Fruit fly (Drosophila melanogaster) whole organism, embryonic: ENCODE data around the gene CG6733.

Source experiments
- C15 ChIP-seq: fragments of 200-800 bp; sonication (Bioruptor generic); IDR thresholded peaks from 3 replicates; pipeline ENCODE4 v1.3.6; 2022; ENCODE audit warnings: missing biosample characterization, missing genetic modification characterization
- CG10147 ChIP-seq: fragments of 200-800 bp; sonication (Bioruptor generic); optimal IDR thresholded peaks from 2 replicates; lab custom pipeline; 2019; ENCODE audit warnings: missing biosample characterization, mild to moderate bottlenecking, missing genetic modification characterization, moderate library complexity
- CG10321 ChIP-seq: fragments of 200-800 bp; sonication (Bioruptor generic); IDR thresholded peaks from 2 replicates; pipeline ENCODE4 v1.3.6; 2022; ENCODE audit warnings: missing biosample characterization, missing genetic modification characterization
- CG13424 ChIP-seq: fragments of 200-800 bp; sonication (Bioruptor generic); optimal IDR thresholded peaks from 2 replicates; lab custom pipeline; 2019; ENCODE audit warnings: missing biosample characterization, mild to moderate bottlenecking, missing genetic modification characterization, moderate library complexity
- CG1529 ChIP-seq: fragments of 200-800 bp; sonication (Bioruptor generic); optimal IDR thresholded peaks from 3 replicates; lab custom pipeline; 2018; ENCODE audit warnings: missing biosample characterization, missing genetic modification characterization
- CG17912 ChIP-seq: fragments of 200-800 bp; sonication (Bioruptor generic); optimal IDR thresholded peaks from 2 replicates; lab custom pipeline; 2018; ENCODE audit warnings: missing biosample characterization, mild to moderate bottlenecking, missing genetic modification characterization
- CG18262 ChIP-seq: fragments of 200-800 bp; optimal IDR thresholded peaks from 3 replicates; lab custom pipeline; 2019; ENCODE audit warnings: missing biosample characterization, mild to moderate bottlenecking, missing genetic modification characterization, moderate library complexity
- CG30020 ChIP-seq: fragments of 200-800 bp; optimal IDR thresholded peaks from 2 replicates; lab custom pipeline; 2019; ENCODE audit warnings: missing biosample characterization, mild to moderate bottlenecking, missing genetic modification characterization, moderate library complexity
- CG31441 ChIP-seq: fragments of 200-800 bp; sonication (Bioruptor generic); IDR thresholded peaks from 2 replicates; pipeline ENCODE4 v1.3.6; 2022; ENCODE audit warnings: missing biosample characterization, missing genetic modification characterization
- CG33213 ChIP-seq: fragments of 200-800 bp; sonication (Bioruptor generic); optimal IDR thresholded peaks from 3 replicates; lab custom pipeline; 2016; ENCODE audit warnings: missing biosample characterization, missing genetic modification characterization
- CG34376 ChIP-seq: fragments of 200-800 bp; sonication (Bioruptor generic); optimal IDR thresholded peaks from 2 replicates; lab custom pipeline; 2018; ENCODE audit warnings: missing biosample characterization, mild to moderate bottlenecking, missing genetic modification characterization
- CG6689 ChIP-seq: fragments of 200-800 bp; sonication (Bioruptor generic); IDR thresholded peaks from 2 replicates; pipeline ENCODE4 v1.3.6; 2022; ENCODE audit warnings: missing biosample characterization, missing genetic modification characterization
- CG7745 ChIP-seq: fragments of 200-800 bp; sonication (Bioruptor generic); optimal IDR thresholded peaks from 2 replicates; lab custom pipeline; 2018; ENCODE audit warnings: missing biosample characterization, mild to moderate bottlenecking, missing genetic modification characterization, moderate library complexity
- CG7786 ChIP-seq: fragments of 200-800 bp; sonication (Bioruptor generic); optimal IDR thresholded peaks from 2 replicates; lab custom pipeline; 2016; ENCODE audit warnings: missing biosample characterization, missing genetic modification characterization
- CG8281 ChIP-seq: fragments of 200-800 bp; sonication (Bioruptor generic); optimal IDR thresholded peaks from 2 replicates; lab custom pipeline; 2018; ENCODE audit warnings: missing biosample characterization, mild to moderate bottlenecking, missing genetic modification characterization, moderate library complexity
- CG8478 ChIP-seq: fragments of >200 bp; optimal IDR thresholded peaks from 2 replicates; lab custom pipeline; 2018
- CG9797 ChIP-seq: fragments of 200-800 bp; sonication (Bioruptor generic); optimal IDR thresholded peaks from 3 replicates; lab custom pipeline; 2018; ENCODE audit warnings: missing biosample characterization, mild to moderate bottlenecking, missing genetic modification characterization
- CrebB ChIP-seq: fragments of 200-800 bp; sonication (Bioruptor generic); optimal IDR thresholded peaks from 3 replicates; lab custom pipeline; 2018; ENCODE audit warnings: missing biosample characterization, mild to moderate bottlenecking, missing genetic modification characterization
- Dfd ChIP-seq, 2 experiments: fragments of >200 bp; optimal IDR thresholded peaks; 2 replicates each; lab custom pipeline; 2017; ENCODE audit warnings: missing biosample characterization in 2 of 2, missing genetic modification characterization in 2 of 2
- Fer2 ChIP-seq: fragments of 200-800 bp; sonication (Bioruptor generic); optimal IDR thresholded peaks from 2 replicates; lab custom pipeline; 2018; ENCODE audit warnings: missing biosample characterization, mild to moderate bottlenecking, missing genetic modification characterization, moderate library complexity
- HLH3B ChIP-seq: fragments of 200-800 bp; sonication (Bioruptor generic); IDR thresholded peaks from 2 replicates; pipeline ENCODE4 v1.3.6; 2022; ENCODE audit warnings: missing biosample characterization, missing genetic modification characterization
- HLH4C ChIP-seq: fragments of 200-800 bp; sonication (Bioruptor generic); IDR thresholded peaks from 3 replicates; pipeline ENCODE4 v1.3.6; 2022; ENCODE audit warnings: missing biosample characterization, missing genetic modification characterization; ENCODE audit not compliant: partially characterized antibody
- HLH54F ChIP-seq: fragments of 200-800 bp; sonication (Bioruptor generic); optimal IDR thresholded peaks from 3 replicates; lab custom pipeline; 2016; ENCODE audit warnings: missing biosample characterization, missing genetic modification characterization
- PHDP ChIP-seq: fragments of 200-800 bp; sonication (Bioruptor generic); optimal IDR thresholded peaks from 3 replicates; lab custom pipeline; 2018; ENCODE audit warnings: missing biosample characterization, mild to moderate bottlenecking, missing genetic modification characterization, moderate library complexity
- Rfx ChIP-seq: fragments of 200-800 bp; sonication (Bioruptor generic); IDR thresholded peaks from 2 replicates; pipeline ENCODE4 v1.3.6; 2022; ENCODE audit warnings: missing biosample characterization, missing genetic modification characterization
- Sry-β ChIP-seq: fragments of 200-800 bp; sonication (Bioruptor generic); optimal IDR thresholded peaks from 2 replicates; lab custom pipeline; 2018; ENCODE audit warnings: missing biosample characterization, mild to moderate bottlenecking, missing genetic modification characterization, moderate library complexity
- Taf1 ChIP-seq: fragments of 200-800 bp; sonication (Bioruptor generic); IDR thresholded peaks from 2 replicates; pipeline ENCODE4 v1.3.6; 2022; ENCODE audit warnings: missing biosample characterization, missing genetic modification characterization
- Tbp ChIP-seq: fragments of >200 bp; optimal IDR thresholded peaks from 2 replicates; lab custom pipeline; 2018; ENCODE audit warnings: missing biosample characterization, missing genetic modification characterization
- abd-A ChIP-seq: fragments of 200-800 bp; sonication (Bioruptor generic); optimal IDR thresholded peaks from 3 replicates; lab custom pipeline; 2019; ENCODE audit warnings: missing biosample characterization, mild to moderate bottlenecking, missing genetic modification characterization, moderate library complexity
- amos ChIP-seq: fragments of 200-800 bp; sonication (Bioruptor generic); IDR thresholded peaks from 2 replicates; pipeline ENCODE4 v1.3.6; 2022; ENCODE audit warnings: missing biosample characterization, missing genetic modification characterization; ENCODE audit not compliant: partially characterized antibody
- cad ChIP-seq: fragments of >200 bp; optimal IDR thresholded peaks from 2 replicates; lab custom pipeline; 2017; ENCODE audit warnings: missing biosample characterization, missing genetic modification characterization
- dan ChIP-seq: fragments of 200-800 bp; sonication (Bioruptor generic); IDR thresholded peaks from 2 replicates; pipeline ENCODE4 v1.3.6; 2022; ENCODE audit warnings: missing biosample characterization, missing genetic modification characterization
- dysf ChIP-seq: fragments of 200-800 bp; sonication (Bioruptor generic); IDR thresholded peaks from 3 replicates; pipeline ENCODE4 v1.3.6; 2022; ENCODE audit warnings: missing biosample characterization, missing genetic modification characterization
- esg ChIP-seq: fragments of 200-800 bp; sonication (Bioruptor generic); conservative IDR thresholded peaks from 2 replicates; pipeline ENCODE4 v1.3.6; 2022; ENCODE audit warnings: missing biosample characterization, missing genetic modification characterization
- fd64A ChIP-seq: fragments of 200-800 bp; sonication (Bioruptor generic); optimal IDR thresholded peaks from 3 replicates; lab custom pipeline; 2018; ENCODE audit warnings: missing biosample characterization, mild to moderate bottlenecking, missing genetic modification characterization
- fd96Cb ChIP-seq: fragments of 200-800 bp; sonication (Bioruptor generic); optimal IDR thresholded peaks from 2 replicates; lab custom pipeline; 2018; ENCODE audit warnings: missing biosample characterization, mild to moderate bottlenecking, missing genetic modification characterization, moderate library complexity
- ham ChIP-seq: fragments of 200-800 bp; sonication (Bioruptor generic); IDR thresholded peaks from 2 replicates; pipeline ENCODE4 v1.3.6; 2022; ENCODE audit warnings: missing biosample characterization, missing genetic modification characterization
- hbn ChIP-seq: fragments of 200-800 bp; sonication (Bioruptor generic); IDR thresholded peaks from 2 replicates; pipeline ENCODE4 v1.3.6; 2022; ENCODE audit warnings: missing biosample characterization, missing genetic modification characterization; ENCODE audit not compliant: partially characterized antibody
- her ChIP-seq: fragments of 200-800 bp; sonication (Bioruptor generic); optimal IDR thresholded peaks from 2 replicates; lab custom pipeline; 2016; ENCODE audit warnings: missing biosample characterization, missing genetic modification characterization
- jigr1 ChIP-seq: fragments of 200-800 bp; sonication (Bioruptor generic); IDR thresholded peaks from 3 replicates; pipeline ENCODE4 v1.3.6; 2022; ENCODE audit warnings: missing biosample characterization, missing genetic modification characterization
- jing ChIP-seq: fragments of 200-800 bp; sonication (Bioruptor generic); optimal IDR thresholded peaks from 2 replicates; lab custom pipeline; 2018; ENCODE audit warnings: missing biosample characterization, mild to moderate bottlenecking, missing genetic modification characterization
- kah ChIP-seq: fragments of 200-800 bp; sonication (Bioruptor generic); optimal IDR thresholded peaks from 2 replicates; lab custom pipeline; 2018; ENCODE audit warnings: missing biosample characterization, mild to moderate bottlenecking, missing genetic modification characterization
- knrl ChIP-seq: fragments of 200-800 bp; sonication (Bioruptor generic); IDR thresholded peaks from 3 replicates; pipeline ENCODE4 v1.3.6; 2022; ENCODE audit warnings: missing biosample characterization, missing genetic modification characterization; ENCODE audit not compliant: partially characterized antibody
- lbe ChIP-seq: fragments of 200-800 bp; sonication (Bioruptor generic); optimal IDR thresholded peaks from 2 replicates; lab custom pipeline; 2016; ENCODE audit warnings: missing biosample characterization, mild to moderate bottlenecking, missing genetic modification characterization
- org-1 ChIP-seq: fragments of 200-800 bp; sonication (Bioruptor generic); optimal IDR thresholded peaks from 2 replicates; lab custom pipeline; 2017; ENCODE audit warnings: missing biosample characterization, missing genetic modification characterization
- repo ChIP-seq: fragments of 200-800 bp; sonication (Bioruptor generic); optimal IDR thresholded peaks from 2 replicates; lab custom pipeline; 2016; ENCODE audit warnings: missing biosample characterization, missing genetic modification characterization
- sima ChIP-seq: fragments of 200-800 bp; sonication (Bioruptor generic); optimal IDR thresholded peaks from 2 replicates; lab custom pipeline; 2016; ENCODE audit warnings: missing biosample characterization, missing genetic modification characterization
- slou ChIP-seq: fragments of 200-800 bp; sonication (Bioruptor generic); optimal IDR thresholded peaks from 3 replicates; lab custom pipeline; 2016; ENCODE audit warnings: missing biosample characterization, missing genetic modification characterization
- sqz ChIP-seq: fragments of 200-800 bp; sonication (Bioruptor generic); optimal IDR thresholded peaks from 3 replicates; lab custom pipeline; 2018; ENCODE audit warnings: missing biosample characterization, mild to moderate bottlenecking, missing genetic modification characterization
- tin ChIP-seq: fragments of 200-800 bp; sonication (Bioruptor generic); optimal IDR thresholded peaks from 3 replicates; lab custom pipeline; 2016; ENCODE audit warnings: missing biosample characterization, missing genetic modification characterization
- tio ChIP-seq: fragments of 200-800 bp; sonication (Bioruptor generic); optimal IDR thresholded peaks from 2 replicates; lab custom pipeline; 2017; ENCODE audit warnings: missing biosample characterization, missing genetic modification characterization, inconsistent platforms

Gene CG6733

dm6 chr3R:23053936-23054335 is 43.6 kb upstream of the CG6733 start, which contains the start of gene p53 (continued):
- TF ChIP-seq tio (GFP tag; lab: Kevin White, UChicago) (no peak), CG10147 (peak; percentile 63), CG13424 (tag; lab: Kevin White, UChicago) (peak; percentile 33), Rfx (GFP tag; lab: Robert Waterston, UW) (peak; percentile 89), repo (peak; percentile 63), sima (GFP tag; lab: Kevin White, UChicago) (peak; percentile 16), CG8281 (peak; percentile 67), Dfd (GFP tag; optimal IDR thresholded peaks at IDR 0.05; lab: Kevin White, UChicago) (no peak), fd96Cb (peak; percentile 27), org-1 (GFP tag; lab: Kevin White, UChicago) (peak; percentile 43), sqz (GFP tag; lab: Kevin White, UChicago) (peak; percentile 45), CG10321 (GFP tag; lab: Robert Waterston, UW) (peak; percentile 46; the same call in 1 of the 2 replicates), esg (GFP tag; lab: Robert Waterston, UW) (no peak), Taf1 (GFP tag; lab: Robert Waterston, UW) (no peak), CG17912 (peak; percentile 56), her (GFP tag; lab: Kevin White, UChicago) (peak; percentile 68), CG9797 (peak; percentile 40), knrl (GFP tag; lab: Robert Waterston, UW) (peak; percentile 74; the same call in 2 of the 3 replicates), cad (GFP tag; lab: Kevin White, UChicago) (no peak), Sry-β (GFP tag; lab: Kevin White, UChicago) (peak; percentile 36), dysf (GFP tag; lab: Robert Waterston, UW) (peak; percentile 74; the same call in 2 of the 3 replicates), CG7786 (GFP tag; lab: Kevin White, UChicago) (peak; percentile 28), lbe (GFP tag; lab: Kevin White, UChicago) (peak; percentile 29), tin (peak; percentile 66), CG8478 (no peak), PHDP (tag; lab: Kevin White, UChicago) (peak; percentile 79), C15 (GFP tag; lab: Robert Waterston, UW) (0 out of 3 replicates have a peak, but pooled peaks have one; percentile 27), CG34376 (GFP tag; lab: Kevin White, UChicago) (peak; percentile 78), fd64A (GFP tag; lab: Kevin White, UChicago) (peak; percentile 63), hbn (GFP tag; lab: Robert Waterston, UW) (peak; percentile 67), jing (GFP tag; lab: Kevin White, UChicago) (peak; percentile 34), CrebB (tag; lab: Kevin White, UChicago) (peak; percentile 80), CG30020 (tag; lab: Kevin White, UChicago) (no peak), CG7745 (no peak), ham (no peak), CG31441 (GFP tag; lab: Robert Waterston, UW) (peak; percentile 75), slou (GFP tag; lab: Kevin White, UChicago) (peak; percentile 49), Fer2 (tag; lab: Kevin White, UChicago) (peak; percentile 57), HLH54F (GFP tag; lab: Kevin White, UChicago) (peak; percentile 52), HLH4C (GFP tag; lab: Robert Waterston, UW) (peak; percentile 64), amos (GFP tag; lab: Robert Waterston, UW) (peak; percentile 80), CG18262 (peak; percentile 60), kah (GFP tag; lab: Kevin White, UChicago) (peak; percentile 40), dan (GFP tag; lab: Robert Waterston, UW) (no peak), CG33213 (GFP tag; lab: Kevin White, UChicago) (peak; percentile 88), Tbp (GFP tag; lab: Kevin White, UChicago) (no peak), HLH3B (GFP tag; lab: Robert Waterston, UW) (peak; percentile 76), CG1529 (GFP tag; lab: Kevin White, UChicago) (peak; percentile 60), CG6689 (GFP tag; lab: Robert Waterston, UW) (0 out of 2 replicates have a peak, but pooled peaks have one; percentile 41), abd-A (tag; lab: Kevin White, UChicago) (no peak), jigr1 (no peak)
